Worm (Caenorhabditis elegans): Measurements from ENCODE around the gene sox-4.

DNA sequence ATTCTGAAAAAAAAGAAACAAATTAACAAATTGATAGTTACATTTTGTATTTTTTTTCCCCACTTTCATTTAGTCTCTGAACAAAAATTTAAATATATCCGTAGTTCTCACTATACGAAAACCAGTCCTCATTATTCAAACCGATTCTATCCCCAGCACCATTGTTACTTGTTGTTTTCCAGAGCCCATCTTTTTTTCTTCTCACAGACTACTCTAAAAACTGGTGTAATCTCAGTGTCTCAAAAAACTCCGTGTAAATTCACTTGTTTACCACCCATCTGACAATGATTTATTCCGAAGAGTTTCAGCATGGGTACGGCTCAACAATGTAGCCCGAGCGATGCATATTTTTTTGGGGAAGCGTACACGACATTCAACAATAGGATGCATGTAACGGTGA is 19.8 kb downstream of the sox-4 start, which contains the start of gene C12D12.3:
- TF ChIP-seq sma-9 (GFP tag; optimal IDR thresholded peaks at IDR 0.05) = no peak
- TF ChIP-seq sma-9 (tag; optimal IDR thresholded peaks at IDR 0.05) = no peak
- TF ChIP-seq mdl-1 (tag; optimal IDR thresholded peaks at IDR 0.05) = no peak
- no peak for TF ChIP-seq ama-1 (optimal IDR thresholded peaks at IDR 0.05)
- TF ChIP-seq skn-1 (tag; optimal IDR thresholded peaks at IDR 0.05) = no peak
- no peak for TF ChIP-seq nhr-237 (tag; optimal IDR thresholded peaks at IDR 0.05)
- TF ChIP-seq unc-39 (tag; optimal IDR thresholded peaks at IDR 0.05) = no peak
- TF ChIP-seq dmd-4 (tag; optimal IDR thresholded peaks at IDR 0.05) = no peak
- no peak for TF ChIP-seq sma-3 (GFP tag; optimal IDR thresholded peaks at IDR 0.05)
- no peak for TF ChIP-seq nhr-25 (tag; optimal IDR thresholded peaks at IDR 0.05)
- TF ChIP-seq unc-62 (GFP tag; optimal IDR thresholded peaks at IDR 0.05) = no peak

Measured in whole organism, L2 larva.